Worm (Caenorhabditis elegans) whole organism, early embryonic: ENCODE results near the gene ptr-16.

ENCODE experiments used
- B0310.2 ChIP-seq: sonication (generic microtip); optimal IDR thresholded peaks from 2 replicates; lab custom pipeline; 2016; ENCODE audit warnings: mild to moderate bottlenecking, missing genetic modification characterization, missing compliant biosample characterization
- F13C5.2 ChIP-seq: sonication (generic microtip); optimal IDR thresholded peaks from 2 replicates; lab custom pipeline; 2017; ENCODE audit warnings: mild to moderate bottlenecking, missing genetic modification characterization, inconsistent platforms, missing compliant biosample characterization
- aly-1 ChIP-seq: sonication (generic microtip); optimal IDR thresholded peaks from 2 replicates; lab custom pipeline; 2016; ENCODE audit warnings: missing genetic modification characterization, missing compliant biosample characterization
- ama-1 ChIP-seq: fragments of 150-350 bp; optimal IDR thresholded peaks from 2 replicates; lab custom pipeline; 2014
- ceh-13 ChIP-seq: fragments of 200-800 bp; sonication (Bioruptor generic); optimal IDR thresholded peaks from 2 replicates; lab custom pipeline; 2018; ENCODE audit warnings: mild to moderate bottlenecking, missing genetic modification characterization, missing compliant biosample characterization
- ceh-36 ChIP-seq: sonication (generic microtip); optimal IDR thresholded peaks from 2 replicates; lab custom pipeline; 2016; ENCODE audit warnings: missing genetic modification characterization, inconsistent platforms, missing compliant biosample characterization
- ets-7 ChIP-seq: sonication (generic microtip); optimal IDR thresholded peaks from 2 replicates; lab custom pipeline; 2016; ENCODE audit warnings: missing genotype, missing genetic modification characterization, missing compliant biosample characterization
- flt-1 ChIP-seq: fragments of 200-800 bp; sonication (Bioruptor generic); IDR thresholded peaks from 2 replicates; pipeline ENCODE4 v1.3.6; 2022; ENCODE audit warnings: missing genetic modification characterization, missing compliant biosample characterization
- hmbx-1 ChIP-seq: sonication (generic microtip); optimal IDR thresholded peaks from 2 replicates; lab custom pipeline; 2016; ENCODE audit warnings: mild to moderate bottlenecking, missing genetic modification characterization, missing compliant biosample characterization
- hmg-4 ChIP-seq: fragments of 200-800 bp; sonication (Bioruptor generic); optimal IDR thresholded peaks from 2 replicates; lab custom pipeline; 2018; ENCODE audit warnings: mild to moderate bottlenecking, missing genetic modification characterization, missing compliant biosample characterization
- hnd-1 ChIP-seq: sonication (generic microtip); optimal IDR thresholded peaks from 2 replicates; lab custom pipeline; 2016; ENCODE audit warnings: missing genetic modification characterization, missing compliant biosample characterization
- pes-1 ChIP-seq: fragments of 200-800 bp; sonication (Bioruptor generic); IDR thresholded peaks from 2 replicates; pipeline ENCODE4 v1.3.6; 2022; ENCODE audit warnings: missing genetic modification reagents, missing genetic modification characterization, missing compliant biosample characterization
- scrt-1 ChIP-seq: fragments of 200-800 bp; sonication (Bioruptor generic); IDR thresholded peaks from 2 replicates; pipeline ENCODE4 v1.3.6; 2022; ENCODE audit warnings: missing genetic modification characterization, missing compliant biosample characterization
- sea-1 ChIP-seq: fragments of 200-800 bp; sonication (Bioruptor generic); conservative IDR thresholded peaks from 2 replicates; pipeline ENCODE4 v1.3.6; 2022; ENCODE audit warnings: missing genetic modification characterization, missing compliant biosample characterization
- tbx-11 ChIP-seq: fragments of 200-800 bp; sonication (Bioruptor generic); IDR thresholded peaks from 2 replicates; pipeline ENCODE4 v1.3.6; 2022; ENCODE audit warnings: missing genetic modification characterization, missing compliant biosample characterization
- tbx-37 ChIP-seq: fragments of 200-800 bp; sonication (Bioruptor generic); conservative IDR thresholded peaks from 2 replicates; pipeline ENCODE4 v1.3.6; 2022; ENCODE audit warnings: missing genetic modification reagents, missing genetic modification characterization, missing compliant biosample characterization
- tra-4 ChIP-seq: sonication (generic microtip); optimal IDR thresholded peaks from 2 replicates; lab custom pipeline; 2017; ENCODE audit warnings: missing genetic modification characterization, missing compliant biosample characterization

The ptr-16 gene

DNA sequence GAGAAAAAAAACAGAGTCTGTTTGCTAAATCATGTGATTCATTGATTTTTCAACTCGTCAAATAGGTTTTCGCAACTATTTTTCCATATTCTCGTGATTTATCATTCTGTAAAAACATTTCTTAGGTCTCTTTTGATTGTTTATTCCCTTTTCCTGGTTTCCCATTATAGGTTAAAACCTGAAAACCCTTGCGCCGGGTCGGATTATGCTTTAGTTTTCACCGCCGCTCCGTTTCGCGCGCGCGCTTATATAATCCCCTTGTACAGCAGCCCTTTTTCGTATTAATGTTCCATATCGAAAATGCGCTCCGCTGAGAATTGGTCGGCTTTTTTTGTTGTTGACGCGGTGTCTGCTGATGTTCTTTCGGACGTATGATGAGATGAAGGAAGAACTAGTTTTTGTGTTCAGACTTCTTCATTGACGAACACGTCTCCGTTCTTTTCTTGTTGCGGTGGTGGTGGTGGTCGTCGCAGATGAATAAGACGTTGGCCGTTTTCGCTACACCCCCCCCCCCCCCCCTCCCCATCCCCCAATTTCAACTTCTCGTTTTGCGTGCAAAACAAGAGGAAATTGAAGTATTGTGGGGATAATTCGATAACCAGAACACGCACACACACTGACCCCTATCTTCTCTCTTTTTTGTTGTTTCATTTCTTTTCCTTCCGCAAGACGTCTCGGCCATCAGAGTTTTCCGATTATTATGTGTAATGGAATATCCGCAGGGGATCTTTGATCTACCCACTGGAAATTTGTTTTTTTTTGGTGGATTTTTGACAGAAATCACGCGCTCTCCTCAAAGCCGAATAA, 10.8 kb upstream of the ptr-16 start:
- TF ChIP-seq ceh-36 (peak; percentile 14), B0310.2 (no peak), scrt-1 (GFP tag; lab: Robert Waterston, UW) (no peak), ama-1 (no peak), ets-7 (no peak), pes-1 (GFP tag; lab: Robert Waterston, UW) (no peak)

DNA sequence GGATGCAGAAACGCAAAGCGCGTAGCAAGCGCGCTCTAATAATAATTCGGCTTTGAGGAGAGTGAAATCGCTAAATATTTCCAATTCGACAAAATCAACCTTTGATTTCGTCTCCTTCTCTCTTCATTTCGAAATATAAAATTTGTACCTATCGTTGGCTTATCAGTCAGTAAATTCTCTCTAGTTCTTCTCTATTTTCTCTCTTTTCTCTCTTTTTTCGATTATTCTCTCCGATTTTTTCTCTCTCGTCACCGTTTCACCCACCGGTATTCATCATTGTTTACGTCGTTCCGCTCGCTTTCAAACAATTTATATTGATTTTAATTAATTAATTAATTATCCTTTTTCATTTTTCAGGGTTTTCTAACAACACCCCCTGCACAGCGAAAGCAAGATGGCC, 9.6 kb upstream of the ptr-16 start, which contains the start of gene cmd-1:
cmd-1 (plus strand) TSS at position 358 of the 400 bp plus-strand sequence.
- TF ChIP-seq tra-4 (tag; lab: Kevin White, UChicago): no peak
- no peak for TF ChIP-seq ama-1
- no peak for TF ChIP-seq scrt-1 (GFP tag; lab: Robert Waterston, UW)
- no peak for TF ChIP-seq ceh-13 (GFP tag; lab: Kevin White, UChicago)
- TF ChIP-seq ceh-36: no peak
- no peak for TF ChIP-seq pes-1 (GFP tag; lab: Robert Waterston, UW)

DNA sequence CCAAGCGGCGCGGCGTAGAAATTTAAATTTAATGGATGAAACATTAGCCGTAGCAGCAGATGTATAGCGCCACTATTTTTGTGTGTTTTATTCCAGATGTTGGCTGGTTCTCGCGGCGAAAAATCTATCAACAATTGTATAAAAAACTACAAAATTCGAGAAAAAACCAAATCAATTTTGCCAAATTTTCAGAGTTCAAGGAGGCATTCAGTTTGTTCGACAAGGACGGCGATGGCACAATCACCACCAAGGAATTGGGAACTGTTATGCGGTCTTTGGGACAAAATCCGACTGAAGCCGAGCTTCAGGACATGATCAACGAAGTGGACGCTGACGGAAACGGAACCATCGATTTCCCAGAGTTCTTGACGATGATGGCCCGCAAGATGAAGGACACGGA, 9.1 kb upstream of the ptr-16 start:
- no peak for TF ChIP-seq sea-1
- no peak for TF ChIP-seq tbx-11 (GFP tag; lab: Robert Waterston, UW)
- TF ChIP-seq hmg-4 (GFP tag; lab: Kevin White, UChicago): no peak
- no peak for TF ChIP-seq pes-1 (GFP tag; lab: Robert Waterston, UW)
- TF ChIP-seq ama-1: no peak
- TF ChIP-seq flt-1 (GFP tag; lab: Robert Waterston, UW): no peak
- no peak for TF ChIP-seq scrt-1 (GFP tag; lab: Robert Waterston, UW)
- TF ChIP-seq tbx-37 (GFP tag; lab: Robert Waterston, UW): no peak
- no peak for TF ChIP-seq B0310.2
- TF ChIP-seq tra-4 (tag; lab: Kevin White, UChicago): no peak
- TF ChIP-seq ceh-13 (GFP tag; lab: Kevin White, UChicago): no peak
- TF ChIP-seq aly-1 (tag; lab: Kevin White, UChicago): no peak
- no peak for TF ChIP-seq ets-7

ce11 chrV:1157443-1157842, 8.1 kb upstream of the ptr-16 start:
- no peak for TF ChIP-seq ama-1
- TF ChIP-seq ets-7: no peak
- no peak for TF ChIP-seq F13C5.2 (tag; lab: Kevin White, UChicago)
- no peak for TF ChIP-seq hmg-4 (GFP tag; lab: Kevin White, UChicago)
- TF ChIP-seq sea-1: no peak
- TF ChIP-seq scrt-1 (GFP tag; lab: Robert Waterston, UW): no peak
- TF ChIP-seq pes-1 (GFP tag; lab: Robert Waterston, UW): no peak
- TF ChIP-seq B0310.2: no peak
- no peak for TF ChIP-seq tbx-37 (GFP tag; lab: Robert Waterston, UW)
- no peak for TF ChIP-seq ceh-13 (GFP tag; lab: Kevin White, UChicago)
- TF ChIP-seq tbx-11 (GFP tag; lab: Robert Waterston, UW): no peak
- no peak for TF ChIP-seq flt-1 (GFP tag; lab: Robert Waterston, UW)
- no peak for TF ChIP-seq hnd-1 (tag; lab: Kevin White, UChicago)
- no peak for TF ChIP-seq ceh-36
- no peak for TF ChIP-seq hmbx-1
- no peak for TF ChIP-seq aly-1 (tag; lab: Kevin White, UChicago)
- TF ChIP-seq tra-4 (tag; lab: Kevin White, UChicago): no peak

DNA sequence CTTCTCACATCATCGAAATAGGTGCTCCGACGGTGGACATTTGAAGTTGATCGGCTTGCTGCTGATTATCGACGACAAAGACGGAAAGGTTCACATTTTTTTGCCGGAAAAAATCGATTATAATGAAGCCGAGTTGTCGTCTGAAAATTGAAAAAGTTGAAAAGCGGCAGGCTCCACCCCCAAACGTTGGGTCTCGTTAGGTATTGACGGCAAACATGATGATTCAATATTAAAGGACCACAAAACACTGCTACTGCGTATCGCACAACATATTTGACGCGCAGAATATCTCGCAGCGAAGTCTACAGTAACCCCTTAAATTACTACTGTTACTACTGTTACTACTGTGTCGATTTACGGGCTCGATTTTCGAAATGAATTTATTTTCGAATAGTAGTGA, 7.3 kb upstream of the ptr-16 start:
- TF ChIP-seq scrt-1 (GFP tag; lab: Robert Waterston, UW) (peak; percentile 41; the same call in 1 of the 2 replicates), tra-4 (tag; lab: Kevin White, UChicago) (no peak), ama-1 (peak; percentile 75)

ce11 chrV:1160716-1161115, 4.8 kb upstream of the ptr-16 start:
- TF ChIP-seq hmbx-1 (no peak), ceh-36 (peak; percentile 65)

DNA sequence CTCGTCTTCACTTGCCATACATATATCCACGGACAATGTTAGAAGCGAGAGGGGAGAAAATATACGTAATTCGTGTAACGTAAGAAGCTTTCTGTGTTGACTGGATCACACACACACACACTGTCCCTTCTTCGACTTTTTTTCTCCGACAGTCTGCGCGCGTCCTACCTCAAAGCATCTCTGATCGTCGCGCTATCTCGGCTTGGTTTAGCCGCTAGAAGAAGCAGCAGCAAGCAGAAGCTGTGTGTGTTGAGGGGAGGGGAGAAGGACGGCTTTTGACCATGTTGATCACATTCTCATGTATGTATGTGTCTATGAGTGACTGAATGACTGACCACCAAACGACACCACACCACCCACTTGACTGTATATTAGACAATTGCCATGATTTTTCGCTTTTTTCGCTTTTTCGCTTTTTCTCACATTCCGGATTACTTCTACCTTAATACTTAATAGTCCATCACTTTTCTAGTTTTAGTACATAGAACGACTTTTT, 1.3 kb upstream of the ptr-16 start, which contains the start of gene T21H3.5:
T21H3.5 (minus strand) TSS at position 98 of the 496 bp plus-strand sequence.
- TF ChIP-seq tra-4 (tag; lab: Kevin White, UChicago) (no peak), ama-1 (no peak), ceh-36 (no peak), hmbx-1 (no peak), hnd-1 (tag; lab: Kevin White, UChicago) (no peak), flt-1 (GFP tag; lab: Robert Waterston, UW) (no peak), B0310.2 (no peak), ceh-13 (GFP tag; lab: Kevin White, UChicago) (no peak), ets-7 (no peak), hmg-4 (GFP tag; lab: Kevin White, UChicago) (no peak), pes-1 (GFP tag; lab: Robert Waterston, UW) (no peak), scrt-1 (GFP tag; lab: Robert Waterston, UW) (no peak)

DNA sequence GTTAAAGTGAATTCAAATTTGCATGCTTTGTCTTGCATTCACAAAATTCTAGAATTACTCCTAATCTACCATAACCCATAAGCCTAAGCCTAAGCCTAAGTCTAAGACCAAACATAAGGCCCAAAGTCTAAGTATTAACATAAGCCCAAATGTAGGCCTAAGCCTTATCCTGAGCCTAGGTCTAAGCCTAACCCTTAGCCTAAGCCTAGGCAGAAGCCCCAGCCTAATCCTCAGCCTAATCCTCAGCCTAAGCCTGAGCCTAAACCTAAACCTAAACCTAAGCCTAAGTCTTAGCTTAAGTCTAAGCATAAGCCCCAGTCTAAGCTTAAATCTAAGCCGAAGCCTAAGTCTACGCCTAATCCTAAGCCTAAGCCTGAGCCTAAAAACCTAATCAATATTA, 5.1 kb downstream of the ptr-16 start:
- TF ChIP-seq ceh-36 (peak; percentile 86), flt-1 (GFP tag; lab: Robert Waterston, UW) (no peak)
